Worm (Caenorhabditis elegans): Measurements from ENCODE around the gene lurp-1.

The lurp-1 gene

ce11 chrII:10925804-10926570 is 45.3 kb downstream of the lurp-1 start, which contains the start of gene metr-1:
Gene metr-1 (plus strand): TSS chrII:10926561.
- TF ChIP-seq cog-1 (tag; optimal IDR thresholded peaks at IDR 0.05) = no peak

- TF ChIP-seq ztf-29 (GFP tag; IDR thresholded peaks at IDR 0.05) (no peak), tab-1 (GFP tag; IDR thresholded peaks at IDR 0.05) (no peak), klf-2 (GFP tag; conservative IDR thresholded peaks at IDR 0.05) (no peak), cog-1 (tag; optimal IDR thresholded peaks at IDR 0.05) (no peak), med-1 (GFP tag; optimal IDR thresholded peaks at IDR 0.05; ENCODE audit: insufficient read depth) (no peak), ztf-23 (GFP tag; IDR thresholded peaks at IDR 0.05) (no peak), ref-1 (GFP tag; conservative IDR thresholded peaks at IDR 0.05) (no peak), T22C8.4 (GFP tag; IDR thresholded peaks at IDR 0.05) (no peak), flt-1 (GFP tag; IDR thresholded peaks at IDR 0.05) (no peak)
These were observed 50.2 kb downstream of the lurp-1 start for ce11 chrII:10930678-10931650.
